1 fruit fly cellular context compared by ENCODE assay signal in the genomic region with DNA sequence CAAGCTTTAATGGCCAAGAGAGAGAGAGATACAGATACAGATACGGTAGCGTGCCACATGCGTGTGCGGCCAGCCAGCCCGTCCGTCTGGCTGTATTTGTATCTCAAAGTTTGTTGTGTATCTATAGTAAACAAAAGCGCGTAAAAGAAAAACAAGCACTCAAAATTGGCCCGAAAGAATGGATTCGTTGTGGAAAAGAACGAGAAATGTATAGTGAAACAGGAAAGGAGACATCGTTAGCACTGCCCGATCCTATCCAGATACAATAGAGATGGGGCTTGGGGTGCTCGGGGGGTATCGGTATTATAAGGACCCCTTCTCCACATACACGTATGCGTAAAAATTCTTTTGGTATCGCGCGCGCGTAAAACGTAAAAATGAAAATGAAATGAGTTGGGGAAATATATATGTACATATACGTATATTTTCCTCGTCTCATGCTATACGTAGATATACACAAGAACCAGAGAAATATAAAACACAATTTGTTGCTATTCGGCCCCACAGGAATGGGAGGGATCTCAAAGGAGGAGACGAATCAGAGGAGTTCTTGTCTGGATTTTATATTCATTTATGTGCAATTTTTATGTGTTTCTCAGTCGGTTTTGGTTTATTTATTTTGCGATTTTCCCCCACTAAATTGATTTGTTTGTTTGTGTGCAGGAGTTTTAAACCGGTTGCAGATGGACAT.
TF ChIP-seq lines count a peak whose summit lies in the region.

No protein-coding gene starts in this region.

TF ChIP-seq in whole organism, embryonic, 481 proteins besides CTCF, POLR2A, EP300 and RAD21 (continued from another document and continues in another):
- TF ChIP-seq CG11398 (GFP tag; optimal IDR thresholded peaks at IDR 0.05; lab: Kevin White, UChicago) (no peak), tx (GFP tag; optimal IDR thresholded peaks at IDR 0.05; lab: Kevin White, UChicago) (no peak), croc (GFP tag; conservative IDR thresholded peaks at IDR 0.05; lab: Robert Waterston, UW) (no peak), aop (GFP tag; IDR thresholded peaks at IDR 0.05; lab: Robert Waterston, UW) (no peak), Stat92E (GFP tag; optimal IDR thresholded peaks at IDR 0.05; lab: Kevin White, UChicago) (peak in 1 of 3 experiments; percentile 6), Ssrp (tag; optimal IDR thresholded peaks at IDR 0.05; lab: Kevin White, UChicago) (no peak), Taf1 (GFP tag; IDR thresholded peaks at IDR 0.05; lab: Robert Waterston, UW) (no peak), sens (GFP tag; lab: Kevin White, UChicago) (no peak), Meics (GFP tag; optimal IDR thresholded peaks at IDR 0.05; lab: Kevin White, UChicago) (peak; percentile 22), Rfx (GFP tag; IDR thresholded peaks at IDR 0.05; lab: Robert Waterston, UW) (no peak), dimm (GFP tag; IDR thresholded peaks at IDR 0.05; lab: Robert Waterston, UW) (no peak), vvl (GFP tag; IDR thresholded peaks at IDR 0.05; lab: Robert Waterston, UW) (no peak), CG10147 (GFP tag; optimal IDR thresholded peaks at IDR 0.05; lab: Kevin White, UChicago) (peak; percentile 17), CG17612 (GFP tag; IDR thresholded peaks at IDR 0.05; lab: Robert Waterston, UW) (no peak), ap (GFP tag; IDR thresholded peaks at IDR 0.05; lab: Robert Waterston, UW) (no peak), ATbp (GFP tag; optimal IDR thresholded peaks at IDR 0.05; lab: Kevin White, UChicago) (peak; percentile 12), Dfd (GFP tag; optimal IDR thresholded peaks at IDR 0.05; lab: Kevin White, UChicago) (no peak), tgo (GFP tag; IDR thresholded peaks at IDR 0.05; lab: Robert Waterston, UW) (no peak), BtbVII (GFP tag; optimal IDR thresholded peaks at IDR 0.05; lab: Kevin White, UChicago) (peak; percentile 49), CG31441 (GFP tag; IDR thresholded peaks at IDR 0.05; lab: Robert Waterston, UW) (no peak), Lhr (GFP tag; optimal IDR thresholded peaks at IDR 0.05; lab: Kevin White, UChicago) (no peak), grau (tag; optimal IDR thresholded peaks at IDR 0.05; lab: Kevin White, UChicago) (no peak), ato (GFP tag; IDR thresholded peaks at IDR 0.05; lab: Robert Waterston, UW; ENCODE audit: partially characterized antibody) (no peak), ken (GFP tag; IDR thresholded peaks at IDR 0.05; lab: Robert Waterston, UW) (no peak), trem (tag; optimal IDR thresholded peaks at IDR 0.05; lab: Kevin White, UChicago) (no peak), toy (GFP tag; IDR thresholded peaks at IDR 0.05; lab: Robert Waterston, UW) (no peak), kni (GFP tag; optimal IDR thresholded peaks at IDR 0.05; lab: Kevin White, UChicago) (peak; percentile 82), dm (GFP tag; optimal IDR thresholded peaks at IDR 0.05; lab: Kevin White, UChicago) (no peak), oc (tag; optimal IDR thresholded peaks at IDR 0.05; lab: Kevin White, UChicago) (no peak), CG6654 (GFP tag; optimal IDR thresholded peaks at IDR 0.05; lab: Kevin White, UChicago) (no peak), gcm2 (GFP tag; optimal IDR thresholded peaks at IDR 0.05; lab: Kevin White, UChicago) (no peak), Sin3A (optimal IDR thresholded peaks at IDR 0.05; lab: Kevin White, UChicago) (no peak), CG9817 (tag; optimal IDR thresholded peaks at IDR 0.05; lab: Kevin White, UChicago) (no peak), CG9932 (GFP tag; IDR thresholded peaks at IDR 0.05; lab: Robert Waterston, UW) (no peak), Doc2 (GFP tag; IDR thresholded peaks at IDR 0.05; lab: Robert Waterston, UW) (no peak), CG7745 (tag; optimal IDR thresholded peaks at IDR 0.05; lab: Kevin White, UChicago) (no peak), otp (GFP tag; IDR thresholded peaks at IDR 0.05; lab: Robert Waterston, UW) (no peak), Oaz (GFP tag; IDR thresholded peaks at IDR 0.05; lab: Robert Waterston, UW) (no peak), CG15601 (tag; optimal IDR thresholded peaks at IDR 0.05; lab: Kevin White, UChicago) (peak; percentile 29), CG14667 (GFP tag; IDR thresholded peaks at IDR 0.05; lab: Robert Waterston, UW) (no peak), CG2712 (tag; optimal IDR thresholded peaks at IDR 0.05; lab: Kevin White, UChicago) (no peak), CG18476 (GFP tag; optimal IDR thresholded peaks at IDR 0.05; lab: Kevin White, UChicago) (no peak), CG12155 (GFP tag; optimal IDR thresholded peaks at IDR 0.05; lab: Kevin White, UChicago) (no peak), salm (tag; optimal IDR thresholded peaks at IDR 0.05; lab: Kevin White, UChicago) (peak; percentile 35), CG10959 (GFP tag; IDR thresholded peaks at IDR 0.05; lab: Robert Waterston, UW) (no peak), gcm (GFP tag; optimal IDR thresholded peaks at IDR 0.05; lab: Kevin White, UChicago) (peak; percentile 16), fd64A (GFP tag; optimal IDR thresholded peaks at IDR 0.05; lab: Kevin White, UChicago) (peak; percentile 54), sc (optimal IDR thresholded peaks at IDR 0.05; lab: Kevin White, UChicago) (no peak), sc (GFP tag; optimal IDR thresholded peaks at IDR 0.05; lab: Kevin White, UChicago) (no peak), CG16863 (GFP tag; optimal IDR thresholded peaks at IDR 0.05; lab: Kevin White, UChicago) (no peak), abd-A (tag; optimal IDR thresholded peaks at IDR 0.05; lab: Kevin White, UChicago) (peak; percentile 60), HmgZ (tag; optimal IDR thresholded peaks at IDR 0.05; lab: Kevin White, UChicago) (peak; percentile 21), CG2199 (GFP tag; IDR thresholded peaks at IDR 0.05; lab: Robert Waterston, UW) (no peak), unpg (GFP tag; optimal IDR thresholded peaks at IDR 0.05; lab: Kevin White, UChicago) (no peak), E2f2 (GFP tag; IDR thresholded peaks at IDR 0.05; lab: Robert Waterston, UW) (no peak), Bdp1 (GFP tag; optimal IDR thresholded peaks at IDR 0.05; lab: Kevin White, UChicago) (no peak), CG11093 (GFP tag; IDR thresholded peaks at IDR 0.05; lab: Robert Waterston, UW) (no peak), CG18011 (GFP tag; optimal IDR thresholded peaks at IDR 0.05; lab: Kevin White, UChicago) (no peak), pita (GFP tag; optimal IDR thresholded peaks at IDR 0.05; lab: Kevin White, UChicago) (no peak), Hmr (GFP tag; optimal IDR thresholded peaks at IDR 0.05; lab: Kevin White, UChicago) (peak; percentile 14), vnd (GFP tag; IDR thresholded peaks at IDR 0.05; lab: Robert Waterston, UW; ENCODE audit: partially characterized antibody) (no peak), CG17359 (tag; optimal IDR thresholded peaks at IDR 0.05; lab: Kevin White, UChicago) (no peak), corto (GFP tag; optimal IDR thresholded peaks at IDR 0.05; lab: Kevin White, UChicago) (no peak), CG10979 (tag; optimal IDR thresholded peaks at IDR 0.05; lab: Kevin White, UChicago) (no peak), Sry-β (GFP tag; optimal IDR thresholded peaks at IDR 0.05; lab: Kevin White, UChicago) (no peak), Trl (optimal IDR thresholded peaks at IDR 0.05; lab: Kevin White, UChicago) (no peak), Trl (GFP tag; optimal IDR thresholded peaks at IDR 0.05; lab: Kevin White, UChicago) (peak; percentile 28), Fer3 (tag; optimal IDR thresholded peaks at IDR 0.05; lab: Kevin White, UChicago) (no peak), tin (GFP tag; optimal IDR thresholded peaks at IDR 0.05; lab: Kevin White, UChicago) (no peak), CG1602 (GFP tag; optimal IDR thresholded peaks at IDR 0.05; lab: Kevin White, UChicago) (no peak), CG18599 (GFP tag; optimal IDR thresholded peaks at IDR 0.05; lab: Kevin White, UChicago) (peak; percentile 60), z (GFP tag; IDR thresholded peaks at IDR 0.05; lab: Robert Waterston, UW) (no peak), CG18262 (tag; optimal IDR thresholded peaks at IDR 0.05; lab: Kevin White, UChicago) (no peak), CG9609 (GFP tag; optimal IDR thresholded peaks at IDR 0.05; lab: Kevin White, UChicago) (no peak), MESR4 (GFP tag; optimal IDR thresholded peaks at IDR 0.05; lab: Kevin White, UChicago) (no peak), sr (GFP tag; IDR thresholded peaks at IDR 0.05; lab: Robert Waterston, UW) (no peak), her (GFP tag; optimal IDR thresholded peaks at IDR 0.05; lab: Kevin White, UChicago) (no peak), CG6854 (GFP tag; optimal IDR thresholded peaks at IDR 0.05; lab: Kevin White, UChicago) (no peak), unc-4 (GFP tag; IDR thresholded peaks at IDR 0.05; lab: Robert Waterston, UW; ENCODE audit: partially characterized antibody) (no peak), fru (optimal IDR thresholded peaks at IDR 0.05; lab: Kevin White, UChicago) (no peak), Vsx1 (GFP tag; optimal IDR thresholded peaks at IDR 0.05; lab: Kevin White, UChicago) (no peak), lmd (GFP tag; IDR thresholded peaks at IDR 0.05; lab: Robert Waterston, UW) (no peak), zfh1 (GFP tag; IDR thresholded peaks at IDR 0.05; lab: Robert Waterston, UW) (no peak), CG15269 (tag; optimal IDR thresholded peaks at IDR 0.05; lab: Kevin White, UChicago) (no peak), nau (GFP tag; optimal IDR thresholded peaks at IDR 0.05; lab: Kevin White, UChicago) (peak; percentile 55), CG15479 (GFP tag; optimal IDR thresholded peaks at IDR 0.05; lab: Kevin White, UChicago) (no peak), zf30C (GFP tag; optimal IDR thresholded peaks at IDR 0.05; lab: Kevin White, UChicago) (no peak), lilli (GFP tag; optimal IDR thresholded peaks at IDR 0.05; lab: Kevin White, UChicago) (no peak), lab (GFP tag; optimal IDR thresholded peaks at IDR 0.05; lab: Kevin White, UChicago) (peak; percentile 73), D19B (GFP tag; optimal IDR thresholded peaks at IDR 0.05; lab: Kevin White, UChicago) (no peak), tio (GFP tag; optimal IDR thresholded peaks at IDR 0.05; lab: Kevin White, UChicago) (no peak), CG4617 (GFP tag; optimal IDR thresholded peaks at IDR 0.05; lab: Kevin White, UChicago; ENCODE audit: borderline replicate concordance) (no peak), cwo (GFP tag; optimal IDR thresholded peaks at IDR 0.05; lab: Kevin White, UChicago) (peak; percentile 36), Xrp1 (GFP tag; IDR thresholded peaks at IDR 0.05; lab: Robert Waterston, UW) (no peak), tna (GFP tag; IDR thresholded peaks at IDR 0.05; lab: Robert Waterston, UW; ENCODE audit: partially characterized antibody) (no peak), CG6175 (GFP tag; IDR thresholded peaks at IDR 0.05; lab: Robert Waterston, UW) (no peak), CG6254 (GFP tag; optimal IDR thresholded peaks at IDR 0.05; lab: Kevin White, UChicago) (no peak), CG14860 (GFP tag; IDR thresholded peaks at IDR 0.05; lab: Robert Waterston, UW; ENCODE audit: partially characterized antibody) (no peak), CG13424 (tag; optimal IDR thresholded peaks at IDR 0.05; lab: Kevin White, UChicago) (no peak), ssp (GFP tag; IDR thresholded peaks at IDR 0.05; lab: Robert Waterston, UW) (no peak), lola (GFP tag; optimal IDR thresholded peaks at IDR 0.05; lab: Kevin White, UChicago) (no peak), CG31388 (GFP tag; optimal IDR thresholded peaks at IDR 0.05; lab: Kevin White, UChicago) (no peak), CG17912 (GFP tag; optimal IDR thresholded peaks at IDR 0.05; lab: Kevin White, UChicago) (no peak), TFAM (GFP tag; optimal IDR thresholded peaks at IDR 0.05; lab: Kevin White, UChicago) (no peak), HLH4C (GFP tag; IDR thresholded peaks at IDR 0.05; lab: Robert Waterston, UW; ENCODE audit: partially characterized antibody) (no peak), Ada2b (GFP tag; IDR thresholded peaks at IDR 0.05; lab: Robert Waterston, UW) (no peak), CG8359 (GFP tag; optimal IDR thresholded peaks at IDR 0.05; lab: Kevin White, UChicago; ENCODE audit: borderline replicate concordance) (no peak), Gug (GFP tag; IDR thresholded peaks at IDR 0.05; lab: Robert Waterston, UW) (no peak), Bgb (GFP tag; IDR thresholded peaks at IDR 0.05; lab: Robert Waterston, UW; ENCODE audit: partially characterized antibody) (no peak), pum (GFP tag; optimal IDR thresholded peaks at IDR 0.05; lab: Kevin White, UChicago) (no peak), Kr (GFP tag; optimal IDR thresholded peaks at IDR 0.05; lab: Kevin White, UChicago) (peak; percentile 31), dati (GFP tag; IDR thresholded peaks at IDR 0.05; lab: Robert Waterston, UW) (no peak), ind (GFP tag; optimal IDR thresholded peaks at IDR 0.05; lab: Kevin White, UChicago) (no peak), Atf3 (GFP tag; optimal IDR thresholded peaks at IDR 0.05; lab: Kevin White, UChicago) (no peak), CG15073 (GFP tag; optimal IDR thresholded peaks at IDR 0.05; lab: Kevin White, UChicago) (no peak), kah (GFP tag; optimal IDR thresholded peaks at IDR 0.05; lab: Kevin White, UChicago) (no peak), caup (GFP tag; optimal IDR thresholded peaks at IDR 0.05; lab: Kevin White, UChicago; ENCODE audit: severe bottlenecking) (peak; percentile 32), CG2202 (tag; optimal IDR thresholded peaks at IDR 0.05; lab: Kevin White, UChicago) (peak; percentile 52), dpn (GFP tag; optimal IDR thresholded peaks at IDR 0.05; lab: Kevin White, UChicago) (no peak), ewg (GFP tag; optimal IDR thresholded peaks at IDR 0.05; lab: Kevin White, UChicago) (no peak), emc (GFP tag; optimal IDR thresholded peaks at IDR 0.05; lab: Kevin White, UChicago) (no peak), CG32772 (GFP tag; IDR thresholded peaks at IDR 0.05; lab: Robert Waterston, UW) (no peak), so (GFP tag; IDR thresholded peaks at IDR 0.05; lab: Robert Waterston, UW) (peak; percentile 37; the same call in 2 of the 3 replicates), CG14441 (GFP tag; IDR thresholded peaks at IDR 0.05; lab: Robert Waterston, UW) (no peak), CG1647 (GFP tag; optimal IDR thresholded peaks at IDR 0.05; lab: Kevin White, UChicago) (peak; percentile 19), slbo (GFP tag; IDR thresholded peaks at IDR 0.05; lab: Robert Waterston, UW) (no peak), pfk (GFP tag; optimal IDR thresholded peaks at IDR 0.05; lab: Kevin White, UChicago) (peak; percentile 40), CG10209 (GFP tag; optimal IDR thresholded peaks at IDR 0.05; lab: Kevin White, UChicago) (no peak), Dip3 (GFP tag; optimal IDR thresholded peaks at IDR 0.05; lab: Kevin White, UChicago) (no peak), CG30020 (tag; optimal IDR thresholded peaks at IDR 0.05; lab: Kevin White, UChicago) (no peak), psq (GFP tag; optimal IDR thresholded peaks at IDR 0.05; lab: Kevin White, UChicago) (no peak)
